Fruit fly (Drosophila melanogaster) whole organism, prepupa: ENCODE results near the gene Gr10a.
A peak's percentile ranks its signal among the peaks of the same experiment; 100 is the strongest.

Experiments
- Blimp-1 ChIP-seq: fragments of 200-800 bp; sonication (Bioruptor generic); optimal IDR thresholded peaks from 3 replicates; lab custom pipeline; 2017; ENCODE audit warnings: missing biosample characterization, missing genetic modification characterization, mild to moderate bottlenecking, moderate library complexity, missing genetic modification reagents
- CG10631 ChIP-seq: fragments of 200-800 bp; sonication (Bioruptor generic); optimal IDR thresholded peaks from 2 replicates; lab custom pipeline; 2016; ENCODE audit warnings: missing biosample characterization, missing genetic modification characterization
- CG10669 ChIP-seq: fragments of 200-800 bp; sonication (Bioruptor generic); optimal IDR thresholded peaks from 3 replicates; lab custom pipeline; 2018; ENCODE audit warnings: missing biosample characterization, mild to moderate bottlenecking, missing genetic modification characterization, moderate library complexity
- CG11294 ChIP-seq: fragments of 200-800 bp; sonication (Bioruptor generic); IDR thresholded peaks from 2 replicates; pipeline ENCODE4 v1.3.6; 2022; ENCODE audit warnings: missing biosample characterization, missing genetic modification characterization
- CG1621 ChIP-seq: fragments of 200-800 bp; sonication (Bioruptor generic); optimal IDR thresholded peaks from 3 replicates; lab custom pipeline; 2018; ENCODE audit warnings: missing biosample characterization, mild to moderate bottlenecking, missing genetic modification characterization
- CG16779 ChIP-seq: fragments of 200-800 bp; sonication (Bioruptor generic); optimal IDR thresholded peaks from 3 replicates; lab custom pipeline; 2017; ENCODE audit warnings: missing biosample characterization, mild to moderate bottlenecking, missing genetic modification characterization
- CG31627 ChIP-seq: fragments of 200-800 bp; sonication (Bioruptor generic); optimal IDR thresholded peaks from 3 replicates; lab custom pipeline; 2016; ENCODE audit warnings: missing biosample characterization, missing genetic modification characterization
- CG32006 ChIP-seq: fragments of 200-800 bp; sonication (Bioruptor generic); optimal IDR thresholded peaks from 3 replicates; lab custom pipeline; 2017; ENCODE audit warnings: missing biosample characterization, mild to moderate bottlenecking, missing genetic modification characterization
- CG34406 ChIP-seq: fragments of 200-800 bp; sonication (Bioruptor generic); optimal IDR thresholded peaks from 3 replicates; lab custom pipeline; 2016; ENCODE audit warnings: missing biosample characterization, missing genetic modification characterization
- CG3919 ChIP-seq: fragments of 200-800 bp; sonication (Bioruptor generic); optimal IDR thresholded peaks from 3 replicates; lab custom pipeline; 2016; ENCODE audit warnings: missing biosample characterization, missing genetic modification characterization
- CG4318 ChIP-seq: fragments of 200-800 bp; sonication (Bioruptor generic); optimal IDR thresholded peaks from 3 replicates; lab custom pipeline; 2017; ENCODE audit warnings: missing biosample characterization, mild to moderate bottlenecking, missing genetic modification characterization
- CG6163 ChIP-seq: fragments of 200-800 bp; sonication (Bioruptor generic); IDR thresholded peaks from 3 replicates; pipeline ENCODE4 v1.3.6; 2022; ENCODE audit warnings: missing biosample characterization, missing genetic modification characterization
- CG6276 ChIP-seq: fragments of 200-800 bp; sonication (Bioruptor generic); optimal IDR thresholded peaks from 2 replicates; lab custom pipeline; 2017; ENCODE audit warnings: missing biosample characterization, mild to moderate bottlenecking, missing genetic modification characterization
- CG6808 ChIP-seq: fragments of 200-800 bp; sonication (Bioruptor generic); optimal IDR thresholded peaks from 3 replicates; lab custom pipeline; 2017; ENCODE audit warnings: missing biosample characterization, missing genetic modification characterization, mild to moderate bottlenecking, moderate library complexity, missing genetic modification reagents
- CG6854 ChIP-seq: fragments of 200-800 bp; sonication (Bioruptor generic); optimal IDR thresholded peaks from 2 replicates; lab custom pipeline; 2017; ENCODE audit warnings: missing biosample characterization, mild to moderate bottlenecking, missing genetic modification characterization
- CG7368 ChIP-seq: fragments of 200-800 bp; sonication (Bioruptor generic); optimal IDR thresholded peaks from 3 replicates; lab custom pipeline; 2016; ENCODE audit warnings: missing biosample characterization, missing genetic modification characterization
- CG8119 ChIP-seq: fragments of 200-800 bp; sonication (Bioruptor generic); IDR thresholded peaks from 3 replicates; pipeline ENCODE4 v1.3.6; 2022; ENCODE audit warnings: missing biosample characterization, missing genetic modification characterization
- CG8319 ChIP-seq: fragments of 200-800 bp; sonication (Bioruptor generic); optimal IDR thresholded peaks from 3 replicates; lab custom pipeline; 2016; ENCODE audit warnings: missing biosample characterization, missing genetic modification characterization
- CG8632 ChIP-seq: fragments of 200-800 bp; sonication (Bioruptor generic); optimal IDR thresholded peaks from 3 replicates; lab custom pipeline; 2016; ENCODE audit warnings: missing biosample characterization, missing genetic modification characterization
- CG9139 ChIP-seq: fragments of 200-800 bp; sonication (Bioruptor generic); optimal IDR thresholded peaks from 3 replicates; lab custom pipeline; 2017; ENCODE audit warnings: missing biosample characterization, mild to moderate bottlenecking, missing genetic modification characterization
- Eip75B ChIP-seq: fragments of 200-800 bp; sonication (Bioruptor generic); optimal IDR thresholded peaks from 3 replicates; lab custom pipeline; 2016; ENCODE audit warnings: missing biosample characterization, missing genetic modification characterization
- Eip78C ChIP-seq: fragments of 200-800 bp; sonication (Bioruptor generic); peaks from one replicate; lab custom pipeline; 2016; ENCODE audit warnings: missing biosample characterization, missing genetic modification characterization
- Eip93F ChIP-seq: fragments of 200-800 bp; sonication (Bioruptor generic); optimal IDR thresholded peaks from 2 replicates; lab custom pipeline; 2016; ENCODE audit warnings: missing biosample characterization, mild to moderate bottlenecking, missing genetic modification characterization
- Ets21C ChIP-seq: fragments of 200-800 bp; sonication (Bioruptor generic); optimal IDR thresholded peaks from 3 replicates; lab custom pipeline; 2016; ENCODE audit warnings: missing biosample characterization, missing genetic modification characterization
- Ets96B ChIP-seq: fragments of 200-800 bp; optimal IDR thresholded peaks from 2 replicates; lab custom pipeline; 2019; ENCODE audit warnings: missing biosample characterization, mild to moderate bottlenecking, missing genetic modification characterization, moderate library complexity
- Hr39 ChIP-seq: fragments of 200-800 bp; sonication (Bioruptor generic); optimal IDR thresholded peaks from 2 replicates; lab custom pipeline; 2016; ENCODE audit warnings: missing biosample characterization, missing genetic modification characterization
- Lpt ChIP-seq: fragments of 200-800 bp; sonication (Bioruptor generic); optimal IDR thresholded peaks from 3 replicates; lab custom pipeline; 2016; ENCODE audit warnings: missing biosample characterization, missing genetic modification characterization
- OdsH ChIP-seq: fragments of 200-800 bp; sonication (Bioruptor generic); optimal IDR thresholded peaks from 3 replicates; lab custom pipeline; 2016; ENCODE audit warnings: missing biosample characterization, missing genetic modification characterization
- Smox ChIP-seq: fragments of 200-800 bp; sonication (Bioruptor generic); optimal IDR thresholded peaks from 3 replicates; lab custom pipeline; 2016; ENCODE audit warnings: missing biosample characterization, missing genetic modification characterization
- Sox102F ChIP-seq: fragments of 200-800 bp; sonication (Bioruptor generic); optimal IDR thresholded peaks from 2 replicates; lab custom pipeline; 2016; ENCODE audit warnings: missing biosample characterization, mild to moderate bottlenecking, missing genetic modification characterization
- Sox14 ChIP-seq: fragments of 200-800 bp; sonication (Bioruptor generic); optimal IDR thresholded peaks from 3 replicates; lab custom pipeline; 2016; ENCODE audit warnings: missing biosample characterization, missing genetic modification characterization
- achi ChIP-seq: fragments of 200-800 bp; sonication (Bioruptor generic); optimal IDR thresholded peaks from 3 replicates; lab custom pipeline; 2016; ENCODE audit warnings: missing biosample characterization, missing genetic modification characterization
- acj6 ChIP-seq: fragments of 200-800 bp; sonication (Bioruptor generic); optimal IDR thresholded peaks from 3 replicates; lab custom pipeline; 2016; ENCODE audit warnings: missing biosample characterization, missing genetic modification characterization
- cyc ChIP-seq: fragments of 200-800 bp; sonication (Bioruptor generic); optimal IDR thresholded peaks from 3 replicates; lab custom pipeline; 2016; ENCODE audit warnings: missing biosample characterization, missing genetic modification characterization
- dsx ChIP-seq: fragments of 200-800 bp; optimal IDR thresholded peaks from 3 replicates; lab custom pipeline; 2019; ENCODE audit warnings: missing biosample characterization, mild to moderate bottlenecking, missing genetic modification characterization, moderate library complexity; ENCODE audit not compliant: poor library complexity, severe bottlenecking
- eg ChIP-seq: fragments of 200-800 bp; sonication (Bioruptor generic); IDR thresholded peaks from 3 replicates; pipeline ENCODE4 v1.3.6; 2022; ENCODE audit warnings: missing biosample characterization, missing genetic modification characterization
- esn ChIP-seq: fragments of 200-800 bp; sonication (Bioruptor generic); optimal IDR thresholded peaks from 2 replicates; lab custom pipeline; 2016; ENCODE audit warnings: missing biosample characterization, mild to moderate bottlenecking, missing genetic modification characterization, moderate library complexity
- fd59A ChIP-seq: fragments of 200-800 bp; sonication (Bioruptor generic); optimal IDR thresholded peaks from 2 replicates; lab custom pipeline; 2017; ENCODE audit warnings: missing biosample characterization, mild to moderate bottlenecking, missing genetic modification characterization, missing genetic modification reagents
- fd85E ChIP-seq: fragments of 200-800 bp; sonication (Bioruptor generic); optimal IDR thresholded peaks from 3 replicates; lab custom pipeline; 2016; ENCODE audit warnings: missing biosample characterization, missing genetic modification characterization
- lz ChIP-seq: fragments of 200-800 bp; sonication (Bioruptor generic); optimal IDR thresholded peaks from 3 replicates; lab custom pipeline; 2016; ENCODE audit warnings: missing biosample characterization, missing genetic modification characterization
- net ChIP-seq: fragments of 200-800 bp; sonication (Bioruptor generic); optimal IDR thresholded peaks from 3 replicates; lab custom pipeline; 2016; ENCODE audit warnings: missing biosample characterization, missing genetic modification characterization
- pdm3 ChIP-seq: fragments of 200-800 bp; sonication (Bioruptor generic); optimal IDR thresholded peaks from 3 replicates; lab custom pipeline; 2016; ENCODE audit warnings: missing biosample characterization, missing genetic modification characterization
- salr ChIP-seq, 2 experiments: fragments of 200-800 bp; sonication (Bioruptor generic); optimal IDR thresholded peaks; 3 replicates each; lab custom pipeline; 2016 to 2018; ENCODE audit warnings: missing biosample characterization in 2 of 2, missing genetic modification characterization in 2 of 2, mild to moderate bottlenecking in 1 of 2
- svp ChIP-seq: fragments of 200-800 bp; sonication (Bioruptor generic); peaks from one replicate; lab custom pipeline; 2016; ENCODE audit warnings: missing biosample characterization, missing genetic modification characterization
- topi ChIP-seq: fragments of 200-800 bp; sonication (Bioruptor generic); optimal IDR thresholded peaks from 3 replicates; lab custom pipeline; 2016; ENCODE audit warnings: missing biosample characterization, missing genetic modification characterization

Gene Gr10a

dm6 chrX:11384023-11384444 lies 33.2 kb downstream of the Gr10a start (continued):
- TF ChIP-seq fd85E (no peak), CG8119 (GFP tag; lab: Robert Waterston, UW) (peak; percentile 36; the same call in 2 of the 3 replicates), lz (peak; percentile 17), Eip75B (GFP tag; lab: Kevin White, UChicago) (peak; percentile 50), CG10631 (peak; percentile 28), CG34406 (GFP tag; lab: Kevin White, UChicago) (peak; percentile 3), CG1621 (no peak), salr (GFP tag; optimal IDR thresholded peaks at IDR 0.05; lab: Kevin White, UChicago) (no peak), CG11294 (GFP tag; lab: Robert Waterston, UW) (peak; percentile 49; the same call in 1 of the 2 replicates), Sox14 (GFP tag; lab: Kevin White, UChicago) (peak; percentile 6), CG3919 (GFP tag; lab: Kevin White, UChicago) (peak; percentile 29), CG8632 (GFP tag; lab: Kevin White, UChicago) (no peak), Lpt (no peak), eg (GFP tag; lab: Robert Waterston, UW) (peak; percentile 63; the same call in 2 of the 3 replicates), topi (GFP tag; lab: Kevin White, UChicago) (peak; percentile 39), CG8319 (GFP tag; lab: Kevin White, UChicago) (no peak)

dm6 chrX:11383530-11383929 lies 33.7 kb downstream of the Gr10a start:
- no peak for TF ChIP-seq CG11294 (GFP tag; lab: Robert Waterston, UW)
- no peak for TF ChIP-seq eg (GFP tag; lab: Robert Waterston, UW)
- no peak for TF ChIP-seq cyc (GFP tag; lab: Kevin White, UChicago)
- TF ChIP-seq CG31627 (GFP tag; lab: Kevin White, UChicago), result no peak
- TF ChIP-seq CG6276 (GFP tag; lab: Kevin White, UChicago), result no peak
- TF ChIP-seq CG32006 (GFP tag; lab: Kevin White, UChicago), result no peak
- no peak for TF ChIP-seq CG8119 (GFP tag; lab: Robert Waterston, UW)
- TF ChIP-seq esn, result no peak
- TF ChIP-seq CG6163 (GFP tag; lab: Robert Waterston, UW), result no peak
- no peak for TF ChIP-seq achi (GFP tag; lab: Kevin White, UChicago)
- TF ChIP-seq CG10669 (GFP tag; lab: Kevin White, UChicago), result peak; percentile 24
- no peak for TF ChIP-seq CG9139 (GFP tag; lab: Kevin White, UChicago)
- TF ChIP-seq CG7368 (GFP tag; lab: Kevin White, UChicago), result no peak
- no peak for TF ChIP-seq fd85E
- no peak for TF ChIP-seq OdsH (GFP tag; lab: Kevin White, UChicago)
- no peak for TF ChIP-seq salr (GFP tag; optimal IDR thresholded peaks at IDR 0.05; lab: Kevin White, UChicago)
- TF ChIP-seq topi (GFP tag; lab: Kevin White, UChicago), result no peak
- no peak for TF ChIP-seq CG3919 (GFP tag; lab: Kevin White, UChicago)
- TF ChIP-seq fd59A (GFP tag; lab: Kevin White, UChicago), result no peak
- TF ChIP-seq lz, result no peak
- TF ChIP-seq CG34406 (GFP tag; lab: Kevin White, UChicago), result no peak
- TF ChIP-seq CG6854 (GFP tag; lab: Kevin White, UChicago), result no peak
- TF ChIP-seq CG10631, result peak; percentile 5
- TF ChIP-seq Hr39, result no peak
- no peak for TF ChIP-seq Eip93F (GFP tag; lab: Kevin White, UChicago)
- TF ChIP-seq Sox102F, result no peak
- TF ChIP-seq acj6 (GFP tag; lab: Kevin White, UChicago), result peak; percentile 5
- TF ChIP-seq CG8319 (GFP tag; lab: Kevin White, UChicago), result no peak
- no peak for TF ChIP-seq Smox (GFP tag; lab: Kevin White, UChicago)
- TF ChIP-seq Blimp-1, result no peak
- TF ChIP-seq Ets96B (tag; lab: Kevin White, UChicago), result peak; percentile 10
- TF ChIP-seq svp (GFP tag; lab: Kevin White, UChicago), result peak; percentile 59

- TF ChIP-seq OdsH (GFP tag; lab: Kevin White, UChicago), result no peak
- TF ChIP-seq CG16779 (tag; lab: Kevin White, UChicago), result no peak
- TF ChIP-seq Eip75B (GFP tag; lab: Kevin White, UChicago), result no peak
- no peak for TF ChIP-seq pdm3 (GFP tag; lab: Kevin White, UChicago)
- no peak for TF ChIP-seq CG8319 (GFP tag; lab: Kevin White, UChicago)
- TF ChIP-seq Ets96B (tag; lab: Kevin White, UChicago), result no peak
- TF ChIP-seq topi (GFP tag; lab: Kevin White, UChicago), result no peak
- no peak for TF ChIP-seq Hr39
- TF ChIP-seq CG9139 (GFP tag; lab: Kevin White, UChicago), result no peak
- no peak for TF ChIP-seq CG4318 (GFP tag; lab: Kevin White, UChicago)
- no peak for TF ChIP-seq dsx (GFP tag; lab: Kevin White, UChicago)
- TF ChIP-seq CG11294 (GFP tag; lab: Robert Waterston, UW), result no peak
- TF ChIP-seq CG6808 (GFP tag; lab: Kevin White, UChicago), result no peak
- no peak for TF ChIP-seq achi (GFP tag; lab: Kevin White, UChicago)
- no peak for TF ChIP-seq Ets21C
- no peak for TF ChIP-seq CG31627 (GFP tag; lab: Kevin White, UChicago)
- TF ChIP-seq fd85E, result no peak
- TF ChIP-seq Eip78C (GFP tag; lab: Kevin White, UChicago), result no peak
- no peak for TF ChIP-seq net
- no peak for TF ChIP-seq Blimp-1
These were observed 34.6 kb downstream of the Gr10a start for dm6 chrX:11382588-11382987.
